Worm (Caenorhabditis elegans): ENCODE measurements around the gene twk-14.

DNA sequence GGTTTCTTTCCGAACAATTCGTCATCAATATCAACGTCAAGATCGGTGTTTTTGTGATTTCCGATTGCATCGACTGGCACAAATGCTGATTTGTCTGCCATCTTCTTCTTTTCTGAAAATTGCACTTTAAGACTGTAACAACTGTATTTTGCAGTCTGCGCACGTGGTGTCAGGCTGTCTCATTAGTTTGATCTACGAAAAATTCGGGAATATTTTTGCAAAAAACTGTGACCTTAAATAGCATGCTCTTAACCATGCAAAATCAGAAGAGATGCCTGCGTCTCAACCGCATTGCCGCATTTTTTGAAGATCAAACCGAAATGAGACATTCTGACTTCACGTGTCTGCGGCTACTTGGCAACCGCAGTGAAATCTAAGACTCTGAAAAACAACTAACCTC, 5.9 kb upstream of the twk-14 start, which contains the start of gene K01D12.7:
- TF ChIP-seq ref-1 (GFP tag; conservative IDR thresholded peaks at IDR 0.05), result no peak
- no peak for TF ChIP-seq tab-1 (GFP tag; IDR thresholded peaks at IDR 0.05)
- TF ChIP-seq ztf-29 (GFP tag; IDR thresholded peaks at IDR 0.05), result no peak
- TF ChIP-seq med-1 (GFP tag; optimal IDR thresholded peaks at IDR 0.05; ENCODE audit: insufficient read depth), result no peak
- no peak for TF ChIP-seq flt-1 (GFP tag; IDR thresholded peaks at IDR 0.05)
- TF ChIP-seq klf-2 (GFP tag; conservative IDR thresholded peaks at IDR 0.05), result no peak
- no peak for TF ChIP-seq T22C8.4 (GFP tag; IDR thresholded peaks at IDR 0.05)
- no peak for TF ChIP-seq cog-1 (tag; optimal IDR thresholded peaks at IDR 0.05)
- no peak for TF ChIP-seq ztf-23 (GFP tag; IDR thresholded peaks at IDR 0.05)
